Fruit fly (Drosophila melanogaster): Measurements from ENCODE around the gene CG6770.

The CG6770 gene

dm6 chr2L:12044613-12045350 lies 1.1 kb downstream of the CG6770 start, which contains the start of gene CG6785 (continued):
- TF ChIP-seq tll (GFP tag; optimal IDR thresholded peaks at IDR 0.05) (no peak), CG10462 (GFP tag; optimal IDR thresholded peaks at IDR 0.05) (peak; percentile 70), p53 (GFP tag; optimal IDR thresholded peaks at IDR 0.05) (peak; percentile 85), CG18011 (GFP tag; optimal IDR thresholded peaks at IDR 0.05) (peak; percentile 63), Ets97D (GFP tag; optimal IDR thresholded peaks at IDR 0.05) (peak; percentile 65), bowl (GFP tag; IDR thresholded peaks at IDR 0.05) (no peak), CG10147 (GFP tag; optimal IDR thresholded peaks at IDR 0.05) (peak; percentile 52), crp (GFP tag; optimal IDR thresholded peaks at IDR 0.05) (peak in 1 of 2 experiments; percentile 50), sim (GFP tag; IDR thresholded peaks at IDR 0.05) (peak; percentile 75), Gug (GFP tag; IDR thresholded peaks at IDR 0.05) (no peak), hb (GFP tag; IDR thresholded peaks at IDR 0.05; ENCODE audit: partially characterized antibody) (no peak), CkIIα-i1 (GFP tag; IDR thresholded peaks at IDR 0.05) (no peak), tup (GFP tag; optimal IDR thresholded peaks at IDR 0.05) (peak; percentile 66), CG3838 (GFP tag; optimal IDR thresholded peaks at IDR 0.05) (peak; percentile 45), Oaz (GFP tag; IDR thresholded peaks at IDR 0.05) (no peak), Bgb (GFP tag; IDR thresholded peaks at IDR 0.05; ENCODE audit: partially characterized antibody) (0 out of 2 replicates have a peak, but pooled peaks have one; percentile 5), otp (GFP tag; IDR thresholded peaks at IDR 0.05) (peak; percentile 81), Side (GFP tag; optimal IDR thresholded peaks at IDR 0.05) (peak; percentile 72), CG1647 (GFP tag; optimal IDR thresholded peaks at IDR 0.05) (peak; percentile 75)

- peak; percentile 96 for TF ChIP-seq MBD-R2 (GFP tag; IDR thresholded peaks at IDR 0.05)
- TF ChIP-seq CG10321 (GFP tag; IDR thresholded peaks at IDR 0.05), result no peak
- TF ChIP-seq Sry-β (GFP tag; optimal IDR thresholded peaks at IDR 0.05), result peak; percentile 91
- TF ChIP-seq slou (GFP tag; optimal IDR thresholded peaks at IDR 0.05), result no peak
- TF ChIP-seq B-H2 (GFP tag; optimal IDR thresholded peaks at IDR 0.05), result peak; percentile 34
- TF ChIP-seq HmgD (GFP tag; optimal IDR thresholded peaks at IDR 0.05), result peak; percentile 28
- peak; percentile 42 for TF ChIP-seq Dp (GFP tag; optimal IDR thresholded peaks at IDR 0.05)
- peak; percentile 80 for TF ChIP-seq row (GFP tag; IDR thresholded peaks at IDR 0.05)
- peak; percentile 77 for TF ChIP-seq twi (tag; optimal IDR thresholded peaks at IDR 0.05)
- peak; percentile 35; the same call in 1 of the 2 replicates for TF ChIP-seq bbx (GFP tag; IDR thresholded peaks at IDR 0.05; ENCODE audit: partially characterized antibody)
- peak; percentile 4 for TF ChIP-seq CG17829 (tag; optimal IDR thresholded peaks at IDR 0.05)
- TF ChIP-seq CG2116 (GFP tag; optimal IDR thresholded peaks at IDR 0.05), result peak; percentile 32
- peak; percentile 52 for TF ChIP-seq dm (GFP tag; optimal IDR thresholded peaks at IDR 0.05)
- TF ChIP-seq CG34376 (GFP tag; optimal IDR thresholded peaks at IDR 0.05), result peak; percentile 9
- peak; percentile 52 for TF ChIP-seq nmo (GFP tag; optimal IDR thresholded peaks at IDR 0.05)
- TF ChIP-seq Xbp1 (GFP tag; optimal IDR thresholded peaks at IDR 0.05), result peak; percentile 72
- TF ChIP-seq CG9215 (GFP tag; IDR thresholded peaks at IDR 0.05), result no peak
- peak; percentile 48; the same call in 1 of the 2 replicates for TF ChIP-seq CG13287 (GFP tag; IDR thresholded peaks at IDR 0.05; ENCODE audit: partially characterized antibody)
- peak; percentile 49 for TF ChIP-seq E2f2 (GFP tag; IDR thresholded peaks at IDR 0.05)
- peak; percentile 19 for TF ChIP-seq sug (tag; optimal IDR thresholded peaks at IDR 0.05)
- TF ChIP-seq zen2 (GFP tag; IDR thresholded peaks at IDR 0.05; ENCODE audit: partially characterized antibody), result no peak
- peak; percentile 99 for TF ChIP-seq CG17385 (GFP tag; optimal IDR thresholded peaks at IDR 0.05)
- TF ChIP-seq CG4617 (GFP tag; optimal IDR thresholded peaks at IDR 0.05; ENCODE audit: borderline replicate concordance), result peak; percentile 65
- TF ChIP-seq Dll (GFP tag; IDR thresholded peaks at IDR 0.05; ENCODE audit: partially characterized antibody), result peak; percentile 29; the same call in 1 of the 4 replicates
- no peak for TF ChIP-seq Max (GFP tag; optimal IDR thresholded peaks at IDR 0.05)
- peak; percentile 3 for TF ChIP-seq Ets97D (GFP tag; optimal IDR thresholded peaks at IDR 0.05)
- TF ChIP-seq eve (GFP tag; optimal IDR thresholded peaks at IDR 0.05), result no peak
- TF ChIP-seq CG30020 (tag; optimal IDR thresholded peaks at IDR 0.05), result peak; percentile 6
- peak; percentile 68 for TF ChIP-seq pzg (GFP tag; optimal IDR thresholded peaks at IDR 0.05)
- TF ChIP-seq bigmax (GFP tag; optimal IDR thresholded peaks at IDR 0.05), result peak; percentile 24
Measured at dm6 chr2L:12040510-12040909, 5.4 kb downstream of the CG6770 start, which contains the start of gene CG6766. Gene CG6766 (minus strand): TSS chr2L:12040689.
